Worm (Caenorhabditis elegans) whole organism, midembryonic: ENCODE measurements around the gene ttr-31.

Experiments
- cog-1 ChIP-seq: sonication (generic microtip); optimal IDR thresholded peaks from 2 replicates; lab custom pipeline; 2016; ENCODE audit warnings: missing genetic modification characterization, missing compliant biosample characterization
- flt-1 ChIP-seq: fragments of 200-800 bp; sonication (Bioruptor generic); IDR thresholded peaks from 2 replicates; pipeline ENCODE4 v1.3.6; 2022; ENCODE audit warnings: missing genetic modification characterization, missing compliant biosample characterization
- med-1 ChIP-seq: sonication (generic microtip); optimal IDR thresholded peaks from 2 replicates; lab custom pipeline; 2017; ENCODE audit warnings: missing genetic modification characterization, mild to moderate bottlenecking, missing compliant biosample characterization, antibody characterized with exemption, missing genetic modification reagents; ENCODE audit not compliant: insufficient read depth
- ztf-23 ChIP-seq: fragments of 200-800 bp; sonication (Bioruptor generic); IDR thresholded peaks from 2 replicates; pipeline ENCODE4 v1.3.6; 2022; ENCODE audit warnings: missing genetic modification reagents, missing genetic modification characterization, missing compliant biosample characterization

DNA sequence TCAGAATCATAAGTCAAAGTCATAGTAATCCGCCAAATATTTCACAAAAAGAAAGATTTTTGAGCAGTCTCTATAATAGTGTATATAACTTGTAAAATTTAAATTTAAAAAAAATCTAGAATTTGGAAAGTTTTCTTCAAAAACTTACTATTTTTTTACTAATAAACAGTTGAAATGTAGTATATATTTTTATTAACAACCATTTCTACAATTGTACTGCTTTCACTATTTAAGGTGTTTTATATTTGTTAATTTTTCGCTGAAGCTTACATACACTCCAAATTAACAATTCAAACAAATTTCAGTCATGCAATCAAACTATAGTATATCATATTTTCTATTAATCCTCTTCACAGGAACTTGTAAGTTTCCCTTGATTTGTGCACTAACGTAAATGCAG is 42.6 kb downstream of the ttr-31 start, which contains the start of gene lge-1:
- no peak for TF ChIP-seq flt-1 (GFP tag; lab: Robert Waterston, UW)
- no peak for TF ChIP-seq cog-1 (tag; lab: Kevin White, UChicago)
- TF ChIP-seq med-1 (GFP tag; lab: Kevin White, UChicago): no peak
- no peak for TF ChIP-seq ztf-23 (GFP tag; lab: Robert Waterston, UW)
